Fruit fly (Drosophila melanogaster) whole organism, embryonic: ENCODE measurements around the gene Pop4.

Experiments used
- Aef1 ChIP-seq: fragments of 200-800 bp; sonication (Bioruptor generic); IDR thresholded peaks from 3 replicates; pipeline ENCODE4 v1.3.6; 2022; ENCODE audit warnings: missing biosample characterization, missing genetic modification characterization
- Antp ChIP-seq: fragments of 200-800 bp; sonication (Bioruptor generic); optimal IDR thresholded peaks from 3 replicates; lab custom pipeline; 2016; ENCODE audit warnings: missing biosample characterization, missing genetic modification characterization
- Asciz ChIP-seq: fragments of 200-800 bp; sonication (Bioruptor generic); optimal IDR thresholded peaks from 2 replicates; lab custom pipeline; 2017; ENCODE audit warnings: missing biosample characterization, mild to moderate bottlenecking, missing genetic modification characterization, missing genetic modification reagents
- BEAF-32 ChIP-seq: fragments of 200-800 bp; sonication (Bioruptor generic); optimal IDR thresholded peaks from 3 replicates; lab custom pipeline; 2017; ENCODE audit warnings: missing biosample characterization, missing genetic modification characterization, mild to moderate bottlenecking, moderate library complexity, missing genetic modification reagents
- CG10543 ChIP-seq: fragments of 200-800 bp; sonication (Bioruptor generic); optimal IDR thresholded peaks from 3 replicates; lab custom pipeline; 2017; ENCODE audit warnings: missing biosample characterization, mild to moderate bottlenecking, missing genetic modification characterization, moderate library complexity
- CG11696 ChIP-seq: fragments of 200-800 bp; sonication (Bioruptor generic); IDR thresholded peaks from 2 replicates; pipeline ENCODE4 v1.3.6; 2022; ENCODE audit warnings: missing biosample characterization, missing genetic modification characterization
- CG12391 ChIP-seq: fragments of 200-800 bp; sonication (Bioruptor generic); optimal IDR thresholded peaks from 3 replicates; lab custom pipeline; 2018; ENCODE audit warnings: missing biosample characterization, mild to moderate bottlenecking, missing genetic modification characterization, moderate library complexity
- CG14050 ChIP-seq: fragments of 200-800 bp; sonication (Bioruptor generic); IDR thresholded peaks from 3 replicates; pipeline ENCODE4 v1.3.6; 2022; ENCODE audit warnings: missing biosample characterization, missing genetic modification characterization
- CG14441 ChIP-seq: fragments of 200-800 bp; sonication (Bioruptor generic); IDR thresholded peaks from 2 replicates; pipeline ENCODE4 v1.3.6; 2022; ENCODE audit warnings: missing biosample characterization, missing genetic modification characterization
- CG14860 ChIP-seq: fragments of 200-800 bp; sonication (Bioruptor generic); IDR thresholded peaks from 3 replicates; pipeline ENCODE4 v1.3.6; 2022; ENCODE audit warnings: missing biosample characterization, missing genetic modification characterization; ENCODE audit not compliant: partially characterized antibody
- CG2129 ChIP-seq: fragments of 200-800 bp; sonication (Bioruptor generic); IDR thresholded peaks from 2 replicates; pipeline ENCODE4 v1.3.6; 2022; ENCODE audit warnings: missing biosample characterization, missing genetic modification characterization; ENCODE audit not compliant: partially characterized antibody
- CG34224 ChIP-seq: fragments of 200-800 bp; sonication (Bioruptor generic); IDR thresholded peaks from 3 replicates; pipeline ENCODE4 v1.3.6; 2022; ENCODE audit warnings: missing biosample characterization, missing genetic modification characterization; ENCODE audit not compliant: partially characterized antibody
- CG34422 ChIP-seq: fragments of 200-800 bp; sonication (Bioruptor generic); IDR thresholded peaks from 3 replicates; pipeline ENCODE4 v1.3.6; 2022; ENCODE audit warnings: missing biosample characterization, missing genetic modification characterization
- CG3995 ChIP-seq: fragments of 200-800 bp; sonication (Bioruptor generic); optimal IDR thresholded peaks from 3 replicates; lab custom pipeline; 2016; ENCODE audit warnings: missing biosample characterization, missing genetic modification characterization
- CG43689 ChIP-seq: fragments of 200-800 bp; sonication (Bioruptor generic); IDR thresholded peaks from 2 replicates; pipeline ENCODE4 v1.3.6; 2022; ENCODE audit warnings: missing biosample characterization, missing genetic modification characterization
- CG4404 ChIP-seq: fragments of 200-800 bp; sonication (Bioruptor generic); IDR thresholded peaks from 2 replicates; pipeline ENCODE4 v1.3.6; 2022; ENCODE audit warnings: missing biosample characterization, missing genetic modification characterization
- CG6765 ChIP-seq: fragments of 200-800 bp; sonication (Bioruptor generic); optimal IDR thresholded peaks from 3 replicates; lab custom pipeline; 2017; ENCODE audit warnings: missing biosample characterization, mild to moderate bottlenecking, missing genetic modification characterization
- CG7372 ChIP-seq: fragments of 200-800 bp; sonication (Bioruptor generic); IDR thresholded peaks from 2 replicates; pipeline ENCODE4 v1.3.6; 2022; ENCODE audit warnings: missing biosample characterization, missing genetic modification characterization
- CG8388 ChIP-seq: fragments of 200-800 bp; sonication (Bioruptor generic); optimal IDR thresholded peaks from 2 replicates; lab custom pipeline; 2019; ENCODE audit warnings: missing biosample characterization, mild to moderate bottlenecking, missing genetic modification characterization, moderate library complexity
- CG8765 ChIP-seq: fragments of 200-800 bp; sonication (Bioruptor generic); IDR thresholded peaks from 2 replicates; pipeline ENCODE4 v1.3.6; 2022; ENCODE audit warnings: missing biosample characterization, missing genetic modification characterization
- CTCF ChIP-seq: fragments of 200-800 bp; sonication (Bioruptor generic); optimal IDR thresholded peaks from 2 replicates; lab custom pipeline; 2017; ENCODE audit warnings: missing biosample characterization, mild to moderate bottlenecking, missing genetic modification characterization, moderate library complexity
- Camta ChIP-seq: fragments of 200-800 bp; sonication (Bioruptor generic); optimal IDR thresholded peaks from 2 replicates; lab custom pipeline; 2016; ENCODE audit warnings: missing biosample characterization, missing genetic modification characterization
- Dbx ChIP-seq: fragments of 200-800 bp; sonication (Bioruptor generic); IDR thresholded peaks from 3 replicates; pipeline ENCODE4 v1.3.6; 2022; ENCODE audit warnings: missing biosample characterization, missing genetic modification characterization
- Dfd ChIP-seq, 2 experiments: fragments of >200 bp; optimal IDR thresholded peaks; 2 replicates each; lab custom pipeline; 2017; ENCODE audit warnings: missing biosample characterization in 2 of 2, missing genetic modification characterization in 2 of 2
- Dip2 ChIP-seq: fragments of 200-800 bp; sonication (Bioruptor generic); IDR thresholded peaks from 2 replicates; pipeline ENCODE4 v1.3.6; 2022; ENCODE audit warnings: missing biosample characterization, missing genetic modification characterization
- Dip3 ChIP-seq: fragments of 200-800 bp; sonication (Bioruptor generic); optimal IDR thresholded peaks from 3 replicates; lab custom pipeline; 2016; ENCODE audit warnings: missing biosample characterization, missing genetic modification characterization
- E2f1 ChIP-seq: fragments of 200-800 bp; sonication (Bioruptor generic); IDR thresholded peaks from 2 replicates; pipeline ENCODE4 v1.3.6; 2022; ENCODE audit warnings: missing biosample characterization, missing genetic modification characterization
- ERR ChIP-seq: fragments of 200-800 bp; sonication (Bioruptor generic); optimal IDR thresholded peaks from 2 replicates; lab custom pipeline; 2016; ENCODE audit warnings: missing biosample characterization, missing genetic modification characterization
- Eip74EF ChIP-seq, 2 experiments: fragments of 200-800 bp in 1 of 2; fragments of >200 bp in 1 of 2; sonication (Bioruptor generic) in 1 of 2; optimal IDR thresholded peaks; 2 replicates each; lab custom pipeline; 2017 to 2019; ENCODE audit warnings: missing biosample characterization in 2 of 2, missing genetic modification characterization in 2 of 2, mild to moderate bottlenecking in 1 of 2, moderate library complexity in 1 of 2
- HLH4C ChIP-seq: fragments of 200-800 bp; sonication (Bioruptor generic); IDR thresholded peaks from 3 replicates; pipeline ENCODE4 v1.3.6; 2022; ENCODE audit warnings: missing biosample characterization, missing genetic modification characterization; ENCODE audit not compliant: partially characterized antibody
- Hmr ChIP-seq: fragments of 200-800 bp; sonication (Bioruptor generic); optimal IDR thresholded peaks from 3 replicates; lab custom pipeline; 2017; ENCODE audit warnings: mild to moderate bottlenecking, missing biosample characterization, missing genetic modification reagents, missing genetic modification characterization
- MTF-1 ChIP-seq: fragments of 200-800 bp; sonication (Bioruptor generic); optimal IDR thresholded peaks from 2 replicates; lab custom pipeline; 2018; ENCODE audit warnings: missing biosample characterization, mild to moderate bottlenecking, missing genetic modification characterization, borderline replicate concordance
- NfI ChIP-seq: fragments of 200-800 bp; sonication (Bioruptor generic); optimal IDR thresholded peaks from 3 replicates; lab custom pipeline; 2018; ENCODE audit warnings: missing biosample characterization, mild to moderate bottlenecking, missing genetic modification characterization, moderate library complexity
- Pdp1 ChIP-seq, 2 experiments: fragments of 200-800 bp; sonication (Bioruptor generic); optimal IDR thresholded peaks; 3 replicates each; lab custom pipeline; 2016; ENCODE audit warnings: missing biosample characterization in 2 of 2, missing genetic modification characterization in 2 of 2, mild to moderate bottlenecking in 1 of 2, moderate library complexity in 1 of 2
- Poxn ChIP-seq: fragments of 200-800 bp; sonication (Bioruptor generic); IDR thresholded peaks from 2 replicates; pipeline ENCODE4 v1.3.6; 2022; ENCODE audit warnings: missing biosample characterization, missing genetic modification characterization
- Rfx ChIP-seq: fragments of 200-800 bp; sonication (Bioruptor generic); IDR thresholded peaks from 2 replicates; pipeline ENCODE4 v1.3.6; 2022; ENCODE audit warnings: missing biosample characterization, missing genetic modification characterization
- Sox100B ChIP-seq: fragments of 200-800 bp; sonication (Bioruptor generic); optimal IDR thresholded peaks from 3 replicates; lab custom pipeline; 2018; ENCODE audit warnings: missing biosample characterization, mild to moderate bottlenecking, missing genetic modification characterization
- ase ChIP-seq: fragments of 200-800 bp; sonication (Bioruptor generic); IDR thresholded peaks from 3 replicates; pipeline ENCODE4 v1.3.6; 2022; ENCODE audit warnings: missing biosample characterization, missing genetic modification characterization
- bigmax ChIP-seq: fragments of 200-800 bp; sonication (Bioruptor generic); optimal IDR thresholded peaks from 2 replicates; lab custom pipeline; 2018; ENCODE audit warnings: missing biosample characterization, mild to moderate bottlenecking, missing genetic modification characterization
- bowl ChIP-seq: fragments of 200-800 bp; sonication (Bioruptor generic); IDR thresholded peaks from 2 replicates; pipeline ENCODE4 v1.3.6; 2022; ENCODE audit warnings: missing biosample characterization, missing genetic modification characterization
- dpn ChIP-seq, 2 experiments: fragments of 200-800 bp; sonication (Bioruptor generic); optimal IDR thresholded peaks; 3 replicates each; lab custom pipeline; 2016; ENCODE audit warnings: missing biosample characterization in 2 of 2, missing genetic modification characterization in 2 of 2
- gsb ChIP-seq: fragments of 200-800 bp; sonication (Bioruptor generic); IDR thresholded peaks from 2 replicates; pipeline ENCODE4 v1.3.6; 2022; ENCODE audit warnings: missing biosample characterization, missing genetic modification characterization
- klu ChIP-seq: fragments of 200-800 bp; sonication (Bioruptor generic); IDR thresholded peaks from 2 replicates; pipeline ENCODE4 v1.3.6; 2022; ENCODE audit warnings: missing biosample characterization, missing genetic modification characterization
- lmd ChIP-seq: fragments of 200-800 bp; sonication (Bioruptor generic); IDR thresholded peaks from 2 replicates; pipeline ENCODE4 v1.3.6; 2022; ENCODE audit warnings: missing biosample characterization, missing genetic modification characterization
- onecut ChIP-seq: fragments of 200-800 bp; sonication (Bioruptor generic); IDR thresholded peaks from 2 replicates; pipeline ENCODE4 v1.3.6; 2022; ENCODE audit warnings: missing biosample characterization, missing genetic modification characterization
- row ChIP-seq: fragments of 200-800 bp; sonication (Bioruptor generic); IDR thresholded peaks from 3 replicates; pipeline ENCODE4 v1.3.6; 2022; ENCODE audit warnings: missing biosample characterization, missing genetic modification characterization
- seq ChIP-seq: fragments of 200-800 bp; sonication (Bioruptor generic); IDR thresholded peaks from 2 replicates; pipeline ENCODE4 v1.3.6; 2022; ENCODE audit warnings: missing biosample characterization, missing genetic modification characterization
- stc ChIP-seq: fragments of 200-800 bp; sonication (Bioruptor generic); IDR thresholded peaks from 2 replicates; pipeline ENCODE4 v1.3.6; 2022; ENCODE audit warnings: missing biosample characterization, missing genetic modification characterization
- tin ChIP-seq: fragments of 200-800 bp; sonication (Bioruptor generic); optimal IDR thresholded peaks from 3 replicates; lab custom pipeline; 2016; ENCODE audit warnings: missing biosample characterization, missing genetic modification characterization
- unc-4 ChIP-seq: fragments of 200-800 bp; sonication (Bioruptor generic); IDR thresholded peaks from 2 replicates; pipeline ENCODE4 v1.3.6; 2022; ENCODE audit warnings: missing biosample characterization, missing genetic modification characterization; ENCODE audit not compliant: partially characterized antibody
- wek ChIP-seq: fragments of 200-800 bp; sonication (Bioruptor generic); optimal IDR thresholded peaks from 3 replicates; lab custom pipeline; 2018; ENCODE audit warnings: missing biosample characterization, mild to moderate bottlenecking, missing genetic modification characterization, moderate library complexity
- zen ChIP-seq: fragments of 200-800 bp; sonication (Bioruptor generic); optimal IDR thresholded peaks from 3 replicates; lab custom pipeline; 2018; ENCODE audit warnings: missing biosample characterization, mild to moderate bottlenecking, missing genetic modification characterization, moderate library complexity

Gene Pop4

dm6 chr3L:8018665-8019070 is 40.2 kb upstream of the Pop4 start (continued):
- TF ChIP-seq CG12391 (tag; lab: Kevin White, UChicago) (peak; percentile 21), CG14050 (GFP tag; lab: Robert Waterston, UW) (no peak), CG7372 (GFP tag; lab: Robert Waterston, UW) (no peak), Dbx (GFP tag; lab: Robert Waterston, UW) (no peak), onecut (GFP tag; lab: Robert Waterston, UW) (no peak; the same call in 1 of the 2 replicates), bowl (GFP tag; lab: Robert Waterston, UW) (no peak), lmd (GFP tag; lab: Robert Waterston, UW) (no peak), bigmax (GFP tag; lab: Kevin White, UChicago) (no peak), tin (no peak), CTCF (GFP tag; lab: Kevin White, UChicago) (no peak), Dip2 (no peak), CG2129 (no peak), CG8765 (GFP tag; lab: Robert Waterston, UW) (no peak), CG3995 (GFP tag; lab: Kevin White, UChicago) (no peak), wek (peak; percentile 73), NfI (GFP tag; lab: Kevin White, UChicago) (no peak), CG34224 (GFP tag; lab: Robert Waterston, UW) (no peak), ase (no peak), Sox100B (GFP tag; lab: Kevin White, UChicago) (peak; percentile 23), CG11696 (GFP tag; lab: Robert Waterston, UW) (no peak), klu (GFP tag; lab: Robert Waterston, UW) (no peak), stc (GFP tag; lab: Robert Waterston, UW) (no peak), Pdp1 (GFP tag; optimal IDR thresholded peaks at IDR 0.05; lab: Kevin White, UChicago) (peak in 1 of 2 experiments; percentile 47), CG4404 (no peak), row (GFP tag; lab: Robert Waterston, UW) (no peak), Asciz (GFP tag; lab: Kevin White, UChicago) (peak; percentile 24), Camta (GFP tag; lab: Kevin White, UChicago) (no peak), CG14860 (GFP tag; lab: Robert Waterston, UW) (no peak), seq (GFP tag; lab: Robert Waterston, UW) (no peak), unc-4 (no peak), Rfx (GFP tag; lab: Robert Waterston, UW) (no peak), Dfd (GFP tag; optimal IDR thresholded peaks at IDR 0.05; lab: Kevin White, UChicago) (no peak), E2f1 (no peak), CG14441 (GFP tag; lab: Robert Waterston, UW) (peak; percentile 31; the same call in 1 of the 2 replicates), gsb (GFP tag; lab: Robert Waterston, UW) (no peak), Poxn (GFP tag; lab: Robert Waterston, UW) (no peak), CG10543 (GFP tag; lab: Kevin White, UChicago) (peak; percentile 49), dpn (GFP tag; optimal IDR thresholded peaks at IDR 0.05; lab: Kevin White, UChicago) (no peak), CG43689 (no peak), CG8388 (GFP tag; lab: Kevin White, UChicago) (no peak), Dip3 (no peak), zen (no peak), Aef1 (GFP tag; lab: Robert Waterston, UW) (no peak), Hmr (peak; percentile 22), Eip74EF (GFP tag; optimal IDR thresholded peaks at IDR 0.05; lab: Kevin White, UChicago) (peak in 1 of 2 experiments; percentile 89), CG6765 (GFP tag; lab: Kevin White, UChicago) (no peak), CG34422 (no peak), ERR (GFP tag; lab: Kevin White, UChicago) (no peak), HLH4C (GFP tag; lab: Robert Waterston, UW) (no peak), MTF-1 (GFP tag; lab: Kevin White, UChicago) (peak; percentile 2), Antp (GFP tag; lab: Kevin White, UChicago) (no peak), BEAF-32 (GFP tag; lab: Kevin White, UChicago) (no peak)
